Fruit fly (Drosophila melanogaster): ENCODE data around the gene CG7101.
A peak's percentile ranks its signal among the peaks of the same experiment; 100 is the strongest.

CG7101 gene

DNA sequence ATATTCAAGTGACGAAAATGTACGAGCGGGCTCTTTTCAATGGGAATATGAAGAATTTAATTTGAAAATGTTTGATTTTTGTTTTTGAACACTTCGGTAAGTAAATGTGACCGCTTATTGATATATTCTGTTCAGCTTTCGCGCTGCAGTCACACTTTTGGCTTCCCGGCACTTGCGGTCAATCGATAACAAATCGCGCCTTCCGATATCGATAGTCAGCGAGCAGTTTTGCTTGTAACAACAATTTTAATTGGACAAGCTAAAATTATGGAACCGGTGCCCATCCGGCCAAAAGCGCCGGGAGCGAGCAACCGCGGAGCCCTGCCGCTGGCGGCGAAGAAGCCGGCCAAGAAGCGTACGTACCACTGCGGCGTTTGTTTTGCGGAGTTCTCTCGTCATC is at the start of gene CG7101:
Gene CG7101, plus strand, starts transcription at position 196 of the 400 bp plus-strand sequence.
- no peak for TF ChIP-seq gl (tag; optimal IDR thresholded peaks at IDR 0.05)
- no peak for TF ChIP-seq CG8159 (tag; optimal IDR thresholded peaks at IDR 0.05)
- no peak for TF ChIP-seq CG9948 (tag; optimal IDR thresholded peaks at IDR 0.05)

DNA sequence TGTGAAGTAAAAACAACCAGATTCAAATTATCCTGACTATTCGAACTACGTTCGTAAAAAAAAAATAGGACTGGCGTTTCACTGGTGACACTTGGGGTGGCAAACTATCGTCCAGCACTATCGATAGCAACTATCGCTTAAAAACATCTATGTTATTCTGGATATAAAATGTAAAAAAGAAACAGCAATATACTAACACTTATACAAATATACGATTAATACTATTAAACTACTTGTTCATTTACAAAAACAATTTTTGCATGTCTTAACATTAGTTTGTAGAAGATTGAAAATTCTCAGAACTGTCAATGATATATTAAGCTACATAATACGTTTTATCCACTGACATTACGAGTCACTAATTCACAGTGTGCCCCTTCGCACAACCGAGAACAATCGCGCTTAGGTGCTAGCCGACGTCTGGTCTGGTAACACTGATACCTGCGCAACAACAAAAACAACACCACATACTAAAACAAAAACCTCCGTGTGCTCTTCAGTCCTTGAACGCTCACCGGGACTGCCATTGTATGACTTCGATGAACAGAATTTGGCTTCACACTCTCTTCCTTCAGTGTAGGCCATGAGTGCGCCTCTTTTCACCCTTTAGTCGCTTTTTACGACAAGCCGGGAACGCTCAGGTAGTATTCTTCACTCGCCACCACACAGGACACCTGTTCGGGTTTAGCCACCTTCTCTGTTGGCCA is 46.8 kb upstream of the CG7101 start, which contains the start of gene CG18259:
Gene CG18259, minus strand, starts transcription at position 78 of the 707 bp plus-strand sequence.
- no peak for TF ChIP-seq fd96Ca (GFP tag; IDR thresholded peaks at IDR 0.05)
- TF ChIP-seq CG4496 (GFP tag; IDR thresholded peaks at IDR 0.05) = peak; percentile 24; the same call in 1 of the 3 replicates

DNA sequence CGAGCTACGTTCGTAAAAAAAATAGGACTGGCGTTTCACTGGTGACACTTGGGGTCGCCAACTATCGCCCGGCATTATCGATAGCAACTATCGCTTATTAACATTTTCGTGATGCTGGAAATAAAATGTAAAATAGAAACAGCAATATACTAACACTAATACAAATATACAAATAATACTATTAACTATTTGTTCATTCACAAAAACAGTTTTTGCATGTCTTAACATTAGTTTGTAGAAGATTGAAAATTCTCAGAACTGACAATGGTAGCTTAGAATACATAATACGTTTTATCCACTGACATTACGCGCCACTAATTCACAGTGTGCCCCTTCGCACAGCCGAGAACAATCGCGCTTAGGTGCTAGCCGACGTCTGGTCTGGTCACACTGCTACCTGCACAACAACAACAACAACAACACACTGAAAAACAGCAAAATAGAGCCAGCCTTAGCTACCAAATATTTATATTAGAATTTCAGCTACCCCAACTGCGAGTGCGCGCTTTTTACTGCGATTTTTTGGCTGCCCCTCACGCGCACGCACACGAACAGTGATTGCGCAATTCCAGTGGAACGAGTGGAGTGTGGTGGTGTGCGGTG is 42.1 kb upstream of the CG7101 start, which contains the start of the genes CG6961 and S6KL:
Gene CG6961, minus strand, starts transcription at position 68 of the 603 bp plus-strand sequence.
Gene S6KL, plus strand, starts transcription at position 322 of the 603 bp plus-strand sequence.
- TF ChIP-seq CG8159 (tag; optimal IDR thresholded peaks at IDR 0.05) (peak; percentile 12), Snoo (tag; optimal IDR thresholded peaks at IDR 0.05) (no peak)

dm6 chrX:18789353-18790210 is 40.8 kb upstream of the CG7101 start:
- peak; percentile 78 for TF ChIP-seq CG14655 (GFP tag; optimal IDR thresholded peaks at IDR 0.05)
- peak; percentile 60 for TF ChIP-seq Pif1B (GFP tag; optimal IDR thresholded peaks at IDR 0.05)
- peak; percentile 70 for TF ChIP-seq Pif1A (GFP tag; optimal IDR thresholded peaks at IDR 0.05)
- TF ChIP-seq CG32121 (GFP tag; IDR thresholded peaks at IDR 0.05) = peak; percentile 33; the same call in 1 of the 2 replicates
- TF ChIP-seq CG34367 (tag; optimal IDR thresholded peaks at IDR 0.05) = peak; percentile 20
- TF ChIP-seq CG4496 (GFP tag; IDR thresholded peaks at IDR 0.05) = no peak; the same call in 2 of the 3 replicates
- TF ChIP-seq D1 (tag; optimal IDR thresholded peaks at IDR 0.05) = no peak
- TF ChIP-seq Ets98B (GFP tag; IDR thresholded peaks at IDR 0.05) = no peak
- TF ChIP-seq rn (GFP tag; IDR thresholded peaks at IDR 0.05) = no peak
- TF ChIP-seq CG15710 (tag; optimal IDR thresholded peaks at IDR 0.05) = peak; percentile 21
- no peak for TF ChIP-seq gl (tag; optimal IDR thresholded peaks at IDR 0.05)
- TF ChIP-seq CG8301 (tag; optimal IDR thresholded peaks at IDR 0.05) = peak; percentile 68
- peak; percentile 57 for TF ChIP-seq CG8159 (tag; optimal IDR thresholded peaks at IDR 0.05)
- peak; percentile 19 for TF ChIP-seq CG17806 (tag; optimal IDR thresholded peaks at IDR 0.05)
- peak; percentile 13 for TF ChIP-seq Snoo (tag; optimal IDR thresholded peaks at IDR 0.05)
- TF ChIP-seq CG9948 (tag; optimal IDR thresholded peaks at IDR 0.05) = peak; percentile 34

dm6 chrX:18791368-18791767 is 39.0 kb upstream of the CG7101 start, which contains the start of gene Atg101:
TSS of gene Atg101 (plus strand) at chrX:18791668.
- TF ChIP-seq CG15710 (tag; optimal IDR thresholded peaks at IDR 0.05) (no peak), rn (GFP tag; IDR thresholded peaks at IDR 0.05) (no peak), Snoo (tag; optimal IDR thresholded peaks at IDR 0.05) (no peak), D1 (tag; optimal IDR thresholded peaks at IDR 0.05) (no peak), CG8301 (tag; optimal IDR thresholded peaks at IDR 0.05) (no peak), CG10348 (GFP tag; IDR thresholded peaks at IDR 0.05) (no peak), CG32121 (GFP tag; IDR thresholded peaks at IDR 0.05) (no peak), CG34367 (tag; optimal IDR thresholded peaks at IDR 0.05) (no peak), CG13204 (GFP tag; optimal IDR thresholded peaks at IDR 0.05) (no peak), Pif1A (GFP tag; optimal IDR thresholded peaks at IDR 0.05) (no peak), CG14655 (GFP tag; optimal IDR thresholded peaks at IDR 0.05) (no peak)

- TF ChIP-seq CG17806 (tag; optimal IDR thresholded peaks at IDR 0.05) (no peak), CG4496 (GFP tag; IDR thresholded peaks at IDR 0.05) (0 out of 3 replicates have a peak, but pooled peaks have one; percentile 24), CG15710 (tag; optimal IDR thresholded peaks at IDR 0.05) (no peak), gl (tag; optimal IDR thresholded peaks at IDR 0.05) (no peak), CG34367 (tag; optimal IDR thresholded peaks at IDR 0.05) (no peak), Snoo (tag; optimal IDR thresholded peaks at IDR 0.05) (no peak), CG13204 (GFP tag; optimal IDR thresholded peaks at IDR 0.05) (peak; percentile 66), D1 (tag; optimal IDR thresholded peaks at IDR 0.05) (no peak), CG12605 (GFP tag; IDR thresholded peaks at IDR 0.05) (no peak), CG32121 (GFP tag; IDR thresholded peaks at IDR 0.05) (no peak), EcR (GFP tag; optimal IDR thresholded peaks at IDR 0.05) (no peak), CG9948 (tag; optimal IDR thresholded peaks at IDR 0.05) (no peak), fd96Ca (GFP tag; IDR thresholded peaks at IDR 0.05) (no peak), rn (GFP tag; IDR thresholded peaks at IDR 0.05) (no peak)
Measured at dm6 chrX:18797567-18797966, 32.8 kb upstream of the CG7101 start, which contains the start of gene bnb. TSS of gene bnb (minus strand) at chrX:18797687.
